Worm (Caenorhabditis elegans): ENCODE measurements around the gene mif-4.

mif-4 gene

DNA sequence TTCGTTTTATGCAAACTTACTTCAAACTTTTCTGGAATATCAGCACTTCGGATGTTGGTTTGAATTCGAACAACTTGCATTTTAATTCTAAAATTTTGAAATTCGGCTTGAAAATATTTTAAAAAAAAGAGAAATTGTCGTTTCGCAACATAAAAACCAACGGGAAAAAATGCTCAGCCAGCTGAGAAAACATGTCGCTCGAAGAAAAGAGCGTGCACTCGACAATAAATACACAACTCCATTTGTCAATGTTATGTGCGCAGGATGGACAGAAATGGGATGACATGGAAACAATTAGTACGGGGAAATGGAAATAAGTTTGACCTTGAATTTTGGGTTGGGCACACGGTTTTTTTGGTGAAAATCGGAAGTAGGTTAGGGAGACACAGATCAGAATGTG is at the start of gene mif-4:
Gene mif-4, minus strand, starts transcription at position 87 of the 400 bp plus-strand sequence.
- TF ChIP-seq zag-1 (tag; optimal IDR thresholded peaks at IDR 0.05) (no peak), sma-9 (GFP tag; optimal IDR thresholded peaks at IDR 0.05) (peak; percentile 9), sma-9 (tag; optimal IDR thresholded peaks at IDR 0.05) (no peak), nhr-129 (tag; optimal IDR thresholded peaks at IDR 0.05) (peak; percentile 9)

DNA sequence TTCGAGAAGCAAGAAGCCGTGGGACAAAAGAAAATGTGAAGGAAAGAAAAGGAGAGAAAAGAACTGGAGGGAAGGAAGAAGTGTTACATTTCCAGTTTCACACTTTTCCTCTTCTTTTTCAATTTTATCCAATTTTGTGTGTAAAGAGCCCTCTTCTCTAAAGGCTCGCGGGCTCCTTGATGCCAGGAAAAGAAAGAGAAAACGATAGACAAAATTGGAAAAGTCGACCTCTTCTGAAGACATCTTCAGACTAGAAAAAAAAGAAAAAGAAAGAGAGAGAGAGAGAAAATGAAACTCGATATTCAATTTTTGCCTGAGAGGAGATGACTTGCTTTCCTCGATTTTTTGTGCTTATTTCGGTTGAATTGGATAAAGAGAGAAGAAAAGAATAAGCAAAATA is 49.2 kb upstream of the mif-4 start:
- no peak for TF ChIP-seq nhr-25 (tag; optimal IDR thresholded peaks at IDR 0.05)

DNA sequence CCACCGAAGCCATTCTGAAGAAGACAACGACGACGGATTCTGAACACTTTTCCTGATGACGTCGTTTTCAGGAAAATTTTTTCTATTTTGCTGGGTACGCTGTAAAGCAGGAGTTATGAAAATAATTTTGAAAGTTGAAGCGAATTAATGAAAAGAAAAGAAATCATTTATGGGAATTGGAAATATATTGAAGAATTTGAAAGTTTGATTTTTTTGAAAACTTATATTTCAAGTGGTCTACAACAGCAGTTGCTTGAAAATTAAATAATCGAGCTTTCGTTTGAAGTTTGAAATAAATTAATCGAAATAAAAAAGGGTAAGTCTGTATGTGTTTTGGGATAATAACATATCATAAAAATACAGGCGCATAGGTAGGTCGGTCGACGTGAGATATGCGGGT is 48.2 kb upstream of the mif-4 start, which contains the start of gene shl-1:
Gene shl-1, minus strand, starts transcription at position 101 of the 400 bp plus-strand sequence.
- TF ChIP-seq ztf-4 (tag; optimal IDR thresholded peaks at IDR 0.05) (no peak), C34F6.9 (tag; optimal IDR thresholded peaks at IDR 0.05) (no peak), elt-1 (tag; optimal IDR thresholded peaks at IDR 0.05) (no peak), alr-1 (tag; optimal IDR thresholded peaks at IDR 0.05) (no peak), nhr-11 (tag; optimal IDR thresholded peaks at IDR 0.05) (no peak), blmp-1 (tag; optimal IDR thresholded peaks at IDR 0.05; ENCODE audit: insufficient read depth) (no peak)

DNA sequence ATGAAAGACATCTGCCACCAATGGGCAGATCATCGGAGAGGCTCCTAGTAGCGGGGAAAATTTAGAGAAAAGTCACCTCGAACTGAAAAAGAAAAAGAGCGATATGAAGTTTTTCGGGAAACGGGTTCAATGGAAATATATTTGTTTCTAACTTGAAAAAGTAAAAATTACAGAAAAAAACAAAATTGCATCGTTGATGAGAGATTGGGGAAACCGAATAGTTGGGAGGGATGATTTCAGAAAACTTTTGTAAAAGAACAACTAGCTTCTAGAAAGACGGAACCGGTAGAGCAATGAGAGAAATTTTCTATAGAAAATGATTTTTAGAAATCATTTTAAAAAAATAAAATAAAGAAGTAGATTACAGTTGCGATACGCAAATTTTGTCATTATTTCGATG is 42.6 kb upstream of the mif-4 start:
- TF ChIP-seq sma-3 (GFP tag; optimal IDR thresholded peaks at IDR 0.05) (no peak), nhr-77 (tag; optimal IDR thresholded peaks at IDR 0.05) (no peak), nhr-6 (tag; optimal IDR thresholded peaks at IDR 0.05) (no peak), ama-1 (optimal IDR thresholded peaks at IDR 0.05) (no peak), zag-1 (tag; optimal IDR thresholded peaks at IDR 0.05) (no peak), nhr-11 (tag; optimal IDR thresholded peaks at IDR 0.05) (no peak), ztf-1 (GFP tag; conservative IDR thresholded peaks at IDR 0.05) (no peak)

DNA sequence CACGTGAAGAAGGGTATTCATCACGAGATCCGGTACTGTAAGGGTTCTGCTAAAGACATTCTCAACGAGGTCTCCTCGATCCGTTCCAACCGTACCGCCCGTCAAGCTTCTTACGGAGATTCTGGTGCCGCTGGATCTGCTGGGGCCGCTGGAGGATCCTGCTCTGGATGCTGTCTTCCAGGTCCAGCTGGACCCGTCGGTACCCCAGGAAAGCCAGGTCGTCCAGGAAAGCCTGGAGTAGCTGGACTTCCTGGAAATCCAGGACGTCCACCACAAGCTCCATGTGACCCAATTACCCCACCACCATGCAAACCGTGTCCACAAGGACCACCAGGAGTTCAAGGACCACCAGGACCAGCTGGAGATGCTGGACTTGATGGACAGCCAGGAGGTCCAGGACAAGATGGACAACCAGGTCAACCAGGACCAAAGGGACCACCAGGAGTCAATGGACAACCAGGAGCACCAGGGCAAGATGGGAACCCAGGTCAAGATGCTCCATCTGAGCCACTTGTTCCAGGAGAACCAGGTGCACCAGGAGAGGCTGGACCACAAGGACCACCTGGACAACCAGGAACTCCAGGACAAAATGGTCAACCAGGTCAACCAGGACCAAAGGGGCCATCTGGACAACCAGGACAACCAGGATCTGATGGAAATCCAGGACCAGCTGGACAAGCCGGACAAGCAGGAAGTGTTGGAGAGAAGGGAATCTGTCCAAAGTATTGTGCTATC is 41.7 kb upstream of the mif-4 start:
- no peak for TF ChIP-seq nhr-23 (tag; optimal IDR thresholded peaks at IDR 0.05)
- no peak for TF ChIP-seq nhr-129 (tag; optimal IDR thresholded peaks at IDR 0.05)
- TF ChIP-seq nhr-77 (tag; optimal IDR thresholded peaks at IDR 0.05): no peak
- TF ChIP-seq mdl-1 (tag; optimal IDR thresholded peaks at IDR 0.05): no peak
- TF ChIP-seq dmd-4 (tag; optimal IDR thresholded peaks at IDR 0.05): no peak
- TF ChIP-seq ztf-1 (GFP tag; conservative IDR thresholded peaks at IDR 0.05): 0 out of 2 replicates have a peak, but pooled peaks have one; percentile 87
- no peak for TF ChIP-seq R02D3.7 (tag; optimal IDR thresholded peaks at IDR 0.05)

DNA sequence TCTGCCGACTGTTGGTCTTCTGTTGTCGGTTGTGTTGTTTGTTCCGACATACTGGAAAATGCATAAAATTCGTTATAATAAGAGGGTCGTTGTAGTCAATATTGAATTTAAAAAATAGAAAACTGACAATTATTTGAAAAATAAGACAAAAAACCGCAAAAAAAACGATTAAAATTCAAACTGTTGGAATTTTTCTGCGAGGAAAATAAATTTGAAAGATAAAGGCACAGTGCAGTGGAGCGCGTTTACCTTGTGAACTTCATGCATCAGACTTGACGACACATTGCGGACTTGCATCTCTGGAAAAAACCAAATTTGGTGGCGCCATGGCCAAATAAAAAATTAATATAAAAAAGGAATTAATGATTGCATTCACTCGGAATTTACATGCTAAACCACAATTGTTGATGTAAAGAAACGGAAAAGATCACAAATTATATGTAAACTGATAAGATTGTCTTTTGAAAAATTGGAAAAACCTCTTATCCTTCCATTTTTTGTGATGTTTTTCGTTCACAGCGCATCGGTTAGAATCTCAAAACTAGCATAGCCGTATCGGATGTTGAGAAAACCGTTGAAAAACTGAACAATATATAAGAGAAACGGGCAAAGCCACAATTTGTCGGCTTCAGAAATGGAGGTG is 40.8 kb upstream of the mif-4 start, which contains the start of the genes hrpf-2 and bli-6:
Gene hrpf-2, minus strand, starts transcription at position 51 of the 643 bp plus-strand sequence.
Gene bli-6, plus strand, starts transcription at position 593 of the 643 bp plus-strand sequence.
- TF ChIP-seq nhr-10 (tag; optimal IDR thresholded peaks at IDR 0.05): no peak
- TF ChIP-seq mbf-1 (tag; optimal IDR thresholded peaks at IDR 0.05): peak; percentile 4
- no peak for TF ChIP-seq sem-4 (tag; optimal IDR thresholded peaks at IDR 0.05)
- peak; percentile 54 for TF ChIP-seq R02D3.7 (tag; optimal IDR thresholded peaks at IDR 0.05)
- no peak for TF ChIP-seq nhr-77 (tag; optimal IDR thresholded peaks at IDR 0.05)
- TF ChIP-seq mdl-1 (tag; optimal IDR thresholded peaks at IDR 0.05): no peak
- peak; percentile 37 for TF ChIP-seq fos-1 (tag; optimal IDR thresholded peaks at IDR 0.05)
- no peak for TF ChIP-seq lin-39 (tag; optimal IDR thresholded peaks at IDR 0.05)
- TF ChIP-seq ama-1 (optimal IDR thresholded peaks at IDR 0.05): no peak
- no peak for TF ChIP-seq nhr-23 (tag; optimal IDR thresholded peaks at IDR 0.05)
- no peak for TF ChIP-seq nhr-12 (tag; optimal IDR thresholded peaks at IDR 0.05)
- TF ChIP-seq lin-13 (GFP tag; optimal IDR thresholded peaks at IDR 0.05): no peak
- TF ChIP-seq ztf-11 (tag; optimal IDR thresholded peaks at IDR 0.05): no peak
- TF ChIP-seq sma-3 (GFP tag; optimal IDR thresholded peaks at IDR 0.05): peak; percentile 71
- no peak for TF ChIP-seq Y55F3AM.14 (GFP tag; optimal IDR thresholded peaks at IDR 0.05)
- peak; percentile 86 for TF ChIP-seq gmeb-1 (tag; optimal IDR thresholded peaks at IDR 0.05)
- peak; percentile 41 for TF ChIP-seq F13H6.1 (tag; optimal IDR thresholded peaks at IDR 0.05)
- TF ChIP-seq ztf-4 (tag; optimal IDR thresholded peaks at IDR 0.05): no peak
- TF ChIP-seq snpc-4 (tag; optimal IDR thresholded peaks at IDR 0.05): peak; percentile 50
- peak; percentile 72 for TF ChIP-seq nhr-129 (tag; optimal IDR thresholded peaks at IDR 0.05)
- no peak for TF ChIP-seq lin-11 (tag; optimal IDR thresholded peaks at IDR 0.05)
- TF ChIP-seq alr-1 (tag; optimal IDR thresholded peaks at IDR 0.05): no peak
- peak; percentile 66 for TF ChIP-seq nhr-25 (tag; optimal IDR thresholded peaks at IDR 0.05)
- peak; percentile 39 for TF ChIP-seq nhr-21 (tag; optimal IDR thresholded peaks at IDR 0.05)
- no peak for TF ChIP-seq unc-39 (tag; optimal IDR thresholded peaks at IDR 0.05)
- no peak for TF ChIP-seq egl-27 (tag; optimal IDR thresholded peaks at IDR 0.05)
- TF ChIP-seq elt-1 (tag; optimal IDR thresholded peaks at IDR 0.05): no peak
- TF ChIP-seq skn-1 (tag; optimal IDR thresholded peaks at IDR 0.05): no peak
- no peak for TF ChIP-seq unc-62 (GFP tag; optimal IDR thresholded peaks at IDR 0.05)
- no peak for TF ChIP-seq nhr-11 (tag; optimal IDR thresholded peaks at IDR 0.05)
- TF ChIP-seq elt-3 (tag; optimal IDR thresholded peaks at IDR 0.05): no peak
- TF ChIP-seq aly-2 (tag; optimal IDR thresholded peaks at IDR 0.05): no peak
- TF ChIP-seq ztf-1 (GFP tag; conservative IDR thresholded peaks at IDR 0.05): no peak
- TF ChIP-seq C34F6.9 (tag; optimal IDR thresholded peaks at IDR 0.05): peak; percentile 83
- TF ChIP-seq zag-1 (tag; optimal IDR thresholded peaks at IDR 0.05): no peak

Data from whole organism, L2 larva.